Fruit fly (Drosophila melanogaster): ENCODE results near the gene COX5A.

The COX5A gene

DNA sequence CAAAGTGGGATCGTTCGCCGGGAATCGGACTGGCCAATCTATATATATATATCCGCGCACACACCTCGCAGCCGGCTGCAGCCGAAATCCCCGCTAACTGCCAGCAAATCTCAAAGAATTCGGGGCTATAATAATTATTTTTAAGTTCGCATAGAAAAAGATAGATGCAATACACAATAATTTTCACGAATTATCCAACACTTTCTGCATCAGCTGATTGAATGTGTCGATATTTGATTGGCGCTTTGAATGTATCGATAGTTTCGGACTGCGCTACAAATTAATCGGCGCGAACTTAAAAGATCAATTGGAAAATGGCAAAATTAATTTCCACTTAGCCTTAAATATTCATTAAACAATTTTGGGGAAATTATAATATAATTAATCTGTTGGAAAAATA is 22.4 kb upstream of the COX5A start, which contains the start of gene Sbf (continued):
- TF ChIP-seq gsb (GFP tag; IDR thresholded peaks at IDR 0.05) (no peak), Stat92E (GFP tag; optimal IDR thresholded peaks at IDR 0.05) (peak in 1 of 3 experiments; percentile 10), CG42726 (GFP tag; IDR thresholded peaks at IDR 0.05; ENCODE audit: partially characterized antibody) (peak; percentile 24; the same call in 1 of the 2 replicates), CG9797 (GFP tag; optimal IDR thresholded peaks at IDR 0.05) (peak; percentile 4), HLH3B (GFP tag; IDR thresholded peaks at IDR 0.05) (no peak), Hand (GFP tag; optimal IDR thresholded peaks at IDR 0.05) (no peak), crc (GFP tag; optimal IDR thresholded peaks at IDR 0.05) (no peak), wdn (GFP tag; IDR thresholded peaks at IDR 0.05) (no peak), CG11085 (GFP tag; IDR thresholded peaks at IDR 0.05) (no peak), CG13775 (GFP tag; optimal IDR thresholded peaks at IDR 0.05) (no peak), trh (GFP tag; optimal IDR thresholded peaks at IDR 0.05) (no peak), danr (GFP tag; IDR thresholded peaks at IDR 0.05) (no peak), CG2678 (tag; optimal IDR thresholded peaks at IDR 0.05) (no peak), Spps (tag; optimal IDR thresholded peaks at IDR 0.05) (no peak), Jarid2 (GFP tag; optimal IDR thresholded peaks at IDR 0.05) (no peak), Atf3 (GFP tag; optimal IDR thresholded peaks at IDR 0.05) (no peak), CG11695 (GFP tag; IDR thresholded peaks at IDR 0.05) (no peak), CG6272 (GFP tag; IDR thresholded peaks at IDR 0.05) (peak; percentile 12; the same call in 1 of the 2 replicates), CG8359 (GFP tag; optimal IDR thresholded peaks at IDR 0.05; ENCODE audit: borderline replicate concordance) (no peak), Abd-B (GFP tag; optimal IDR thresholded peaks at IDR 0.05) (no peak), stc (GFP tag; IDR thresholded peaks at IDR 0.05) (no peak), CG6254 (GFP tag; optimal IDR thresholded peaks at IDR 0.05) (no peak), org-1 (GFP tag; optimal IDR thresholded peaks at IDR 0.05) (no peak), CG1602 (GFP tag; optimal IDR thresholded peaks at IDR 0.05) (no peak), Bteb2 (GFP tag; optimal IDR thresholded peaks at IDR 0.05) (no peak)

DNA sequence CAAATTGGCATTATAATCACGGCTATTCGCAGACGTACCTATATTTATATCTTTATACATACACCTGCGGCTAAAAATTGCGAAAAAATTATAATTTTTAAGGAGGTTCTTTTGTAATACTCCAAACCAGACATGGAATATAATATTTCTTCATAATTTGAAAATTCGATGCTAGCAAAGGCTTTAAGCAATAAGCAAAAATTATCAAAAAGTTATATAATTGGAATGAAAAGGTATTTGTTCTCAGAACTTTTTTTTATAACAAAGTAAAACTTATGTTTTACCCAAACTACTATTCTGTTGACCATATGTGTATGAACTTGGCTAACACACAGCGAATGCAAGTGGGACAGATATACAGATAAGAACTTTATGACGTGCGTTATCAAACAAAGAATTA is 13.6 kb upstream of the COX5A start:
- TF ChIP-seq sens (GFP tag) = peak; percentile 72
- TF ChIP-seq CG10565 (GFP tag; optimal IDR thresholded peaks at IDR 0.05) = no peak
- TF ChIP-seq CG11696 (GFP tag; IDR thresholded peaks at IDR 0.05) = peak; percentile 75
- TF ChIP-seq Dfd (GFP tag; optimal IDR thresholded peaks at IDR 0.05) = no peak
- no peak for TF ChIP-seq CG31388 (GFP tag; optimal IDR thresholded peaks at IDR 0.05)
- TF ChIP-seq chif (GFP tag; optimal IDR thresholded peaks at IDR 0.05) = no peak
- TF ChIP-seq CG1529 (GFP tag; optimal IDR thresholded peaks at IDR 0.05) = no peak
- TF ChIP-seq dm (GFP tag; optimal IDR thresholded peaks at IDR 0.05) = no peak
- TF ChIP-seq CG12744 (GFP tag; optimal IDR thresholded peaks at IDR 0.05) = no peak
- TF ChIP-seq HLHmδ (GFP tag; optimal IDR thresholded peaks at IDR 0.05) = no peak
- no peak for TF ChIP-seq CG4282 (GFP tag; optimal IDR thresholded peaks at IDR 0.05)
- TF ChIP-seq unc-4 (GFP tag; IDR thresholded peaks at IDR 0.05; ENCODE audit: partially characterized antibody) = no peak
- no peak for TF ChIP-seq ab (GFP tag; optimal IDR thresholded peaks at IDR 0.05)
- TF ChIP-seq hth (optimal IDR thresholded peaks at IDR 0.05) = no peak
- no peak for TF ChIP-seq CG7963 (GFP tag; IDR thresholded peaks at IDR 0.05; ENCODE audit: partially characterized antibody)
- TF ChIP-seq otp (GFP tag; IDR thresholded peaks at IDR 0.05) = no peak
- TF ChIP-seq Pdp1 (GFP tag; optimal IDR thresholded peaks at IDR 0.05) = peak in 1 of 2 experiments; percentile 26
- no peak for TF ChIP-seq Dp (GFP tag; optimal IDR thresholded peaks at IDR 0.05)
- TF ChIP-seq ems (GFP tag; optimal IDR thresholded peaks at IDR 0.05) = no peak
- no peak for TF ChIP-seq pho (GFP tag; optimal IDR thresholded peaks at IDR 0.05)
- peak; percentile 11 for TF ChIP-seq gem (tag; optimal IDR thresholded peaks at IDR 0.05)
- TF ChIP-seq grau (tag; optimal IDR thresholded peaks at IDR 0.05) = no peak
- TF ChIP-seq da (GFP tag; optimal IDR thresholded peaks at IDR 0.05) = no peak
- TF ChIP-seq hb (GFP tag; IDR thresholded peaks at IDR 0.05; ENCODE audit: partially characterized antibody) = no peak
- TF ChIP-seq dysf (GFP tag; IDR thresholded peaks at IDR 0.05) = no peak
- TF ChIP-seq CG5953 (GFP tag; IDR thresholded peaks at IDR 0.05) = no peak
- TF ChIP-seq ATbp (GFP tag; optimal IDR thresholded peaks at IDR 0.05) = no peak
- TF ChIP-seq Fer1 (GFP tag; optimal IDR thresholded peaks at IDR 0.05) = no peak

Data from whole organism, embryonic.